Worm (Caenorhabditis elegans): ENCODE results near the gene tbc-9.

ce11 chrIV:13460876-13461275, 41.8 kb downstream of the tbc-9 start, which contains the start of gene Y38H8A.12:
- TF ChIP-seq nhr-6 (tag; optimal IDR thresholded peaks at IDR 0.05) = no peak
- TF ChIP-seq nhr-76 (tag; optimal IDR thresholded peaks at IDR 0.05) = no peak
- no peak for TF ChIP-seq ceh-44 (GFP tag; IDR thresholded peaks at IDR 0.05)

Measured in whole organism, L4 larva.